Fruit fly (Drosophila melanogaster): ENCODE measurements around the gene AnxB10.

The AnxB10 gene

DNA sequence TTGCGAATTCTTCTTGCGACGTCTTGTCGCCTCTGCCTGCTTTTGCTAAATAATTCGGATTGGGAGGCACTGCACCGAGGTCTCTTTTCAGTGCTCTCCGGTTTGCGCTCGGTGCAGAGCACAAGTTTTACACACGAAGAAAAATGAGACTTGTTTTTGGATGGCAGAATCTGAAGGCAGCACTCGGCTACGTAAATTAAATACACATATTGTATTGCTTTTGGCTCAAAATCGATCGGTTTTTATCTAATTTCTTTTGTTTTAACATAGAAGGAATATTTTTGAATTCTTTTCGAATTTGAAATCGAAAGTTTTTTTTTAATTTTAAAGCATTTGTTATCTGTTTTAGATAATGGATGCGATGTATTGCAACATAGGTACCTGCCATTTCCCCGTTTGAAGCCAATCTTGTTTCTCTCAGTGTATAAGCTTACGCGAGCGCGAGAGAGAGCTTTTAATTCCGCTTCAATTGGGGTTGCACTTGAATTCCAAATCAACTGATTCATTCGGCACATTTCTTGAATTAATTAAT lies at the start of gene AnxB10 (continued):
- TF ChIP-seq gce (GFP tag; IDR thresholded peaks at IDR 0.05) (no peak), dati (GFP tag; IDR thresholded peaks at IDR 0.05) (no peak), CG8765 (GFP tag; IDR thresholded peaks at IDR 0.05) (no peak), CG10543 (GFP tag; optimal IDR thresholded peaks at IDR 0.05) (no peak), CG17385 (GFP tag; optimal IDR thresholded peaks at IDR 0.05) (peak; percentile 39), CG15269 (tag; optimal IDR thresholded peaks at IDR 0.05) (peak; percentile 55), crp (GFP tag; optimal IDR thresholded peaks at IDR 0.05) (no peak), Dbx (GFP tag; IDR thresholded peaks at IDR 0.05) (peak; percentile 56; the same call in 1 of the 3 replicates), CG1792 (GFP tag; optimal IDR thresholded peaks at IDR 0.05) (peak; percentile 76), CG7556 (GFP tag; optimal IDR thresholded peaks at IDR 0.05) (peak; percentile 58), dysf (GFP tag; IDR thresholded peaks at IDR 0.05) (peak; percentile 73), CG15073 (GFP tag; optimal IDR thresholded peaks at IDR 0.05) (no peak), pfk (GFP tag; optimal IDR thresholded peaks at IDR 0.05) (no peak), CG7928 (GFP tag; optimal IDR thresholded peaks at IDR 0.05) (no peak), CG10959 (GFP tag; IDR thresholded peaks at IDR 0.05) (no peak), cwo (GFP tag; optimal IDR thresholded peaks at IDR 0.05) (peak; percentile 58), fru (optimal IDR thresholded peaks at IDR 0.05) (no peak), mirr (GFP tag; optimal IDR thresholded peaks at IDR 0.05) (no peak), lab (GFP tag; optimal IDR thresholded peaks at IDR 0.05) (peak; percentile 76), sob (GFP tag; IDR thresholded peaks at IDR 0.05) (peak; percentile 56; the same call in 1 of the 2 replicates), CG30020 (tag; optimal IDR thresholded peaks at IDR 0.05) (no peak), crc (GFP tag; optimal IDR thresholded peaks at IDR 0.05) (no peak), CG7839 (tag; optimal IDR thresholded peaks at IDR 0.05) (peak; percentile 72), Opbp (GFP tag; IDR thresholded peaks at IDR 0.05; ENCODE audit: partially characterized antibody) (no peak), lola (GFP tag; optimal IDR thresholded peaks at IDR 0.05) (peak in 1 of 3 experiments; percentile 30), BtbVII (GFP tag; optimal IDR thresholded peaks at IDR 0.05) (peak; percentile 46), CG17568 (GFP tag; optimal IDR thresholded peaks at IDR 0.05) (no peak), CG15479 (GFP tag; optimal IDR thresholded peaks at IDR 0.05) (no peak), CG7987 (GFP tag; optimal IDR thresholded peaks at IDR 0.05) (no peak), Kr (GFP tag; optimal IDR thresholded peaks at IDR 0.05) (no peak), CG9727 (GFP tag; optimal IDR thresholded peaks at IDR 0.05) (peak; percentile 51), Antp (GFP tag; optimal IDR thresholded peaks at IDR 0.05) (no peak), luna (GFP tag; optimal IDR thresholded peaks at IDR 0.05) (no peak), HLH4C (GFP tag; IDR thresholded peaks at IDR 0.05; ENCODE audit: partially characterized antibody) (no peak), Lhr (GFP tag; optimal IDR thresholded peaks at IDR 0.05) (no peak), cg (GFP tag; optimal IDR thresholded peaks at IDR 0.05) (no peak), CG10267 (tag; optimal IDR thresholded peaks at IDR 0.05) (peak; percentile 46), z (GFP tag; IDR thresholded peaks at IDR 0.05) (no peak), CG9932 (GFP tag; IDR thresholded peaks at IDR 0.05) (0 out of 2 replicates have a peak, but pooled peaks have one; percentile 21), ERR (GFP tag; optimal IDR thresholded peaks at IDR 0.05) (no peak), CG32767 (GFP tag; IDR thresholded peaks at IDR 0.05) (0 out of 2 replicates have a peak, but pooled peaks have one; percentile 18), Hr51 (GFP tag; optimal IDR thresholded peaks at IDR 0.05) (peak in 1 of 2 experiments; percentile 75), peb (GFP tag; IDR thresholded peaks at IDR 0.05) (no peak), wor (GFP tag; IDR thresholded peaks at IDR 0.05) (peak; percentile 29; the same call in 1 of the 2 replicates), CG4424 (GFP tag; optimal IDR thresholded peaks at IDR 0.05) (peak; percentile 64), tio (GFP tag; optimal IDR thresholded peaks at IDR 0.05) (no peak), Sin3A (optimal IDR thresholded peaks at IDR 0.05) (no peak), Asciz (GFP tag; optimal IDR thresholded peaks at IDR 0.05) (peak; percentile 63), cas (GFP tag; IDR thresholded peaks at IDR 0.05) (no peak), HLH3B (GFP tag; IDR thresholded peaks at IDR 0.05) (peak; percentile 56; the same call in 1 of the 2 replicates)

Measured in whole organism, embryonic.